Worm (Caenorhabditis elegans): ENCODE measurements around the gene srh-282.
A peak's percentile ranks its signal among the peaks of the same experiment; 100 is the strongest.

srh-282 gene

ce11 chrIV:255379-255857 is 17.8 kb downstream of the srh-282 start, which contains the start of gene rcat-1 (continued):
- TF ChIP-seq snpc-1.3 (tag; optimal IDR thresholded peaks at IDR 0.05; ENCODE audit: insufficient read depth) (no peak), mcd-1 (GFP tag; IDR thresholded peaks at IDR 0.05) (peak; percentile 90), hmg-1.2 (GFP tag; IDR thresholded peaks at IDR 0.05) (peak; percentile 13; the same call in 1 of the 2 replicates), lin-54 (GFP tag; optimal IDR thresholded peaks at IDR 0.05) (peak; percentile 89), F23B12.7 (tag; optimal IDR thresholded peaks at IDR 0.05; ENCODE audit: insufficient read depth) (peak; percentile 48), ceh-100 (GFP tag; IDR thresholded peaks at IDR 0.05) (peak; percentile 16; the same call in 1 of the 2 replicates), lin-35 (GFP tag; optimal IDR thresholded peaks at IDR 0.05) (peak in 1 of 3 experiments; percentile 82), athp-1 (tag; optimal IDR thresholded peaks at IDR 0.05) (peak; percentile 23), nfyb-1 (GFP tag; IDR thresholded peaks at IDR 0.05) (peak; percentile 47; the same call in 1 of the 2 replicates)

- TF ChIP-seq ccch-3 (GFP tag; optimal IDR thresholded peaks at IDR 0.05) (no peak), let-526 (GFP tag; IDR thresholded peaks at IDR 0.05) (no peak), F39B2.1 (GFP tag; IDR thresholded peaks at IDR 0.05) (no peak), F23B12.7 (tag; optimal IDR thresholded peaks at IDR 0.05; ENCODE audit: insufficient read depth) (no peak), F22D6.2 (tag; optimal IDR thresholded peaks at IDR 0.05) (no peak), attf-3 (GFP tag; conservative IDR thresholded peaks at IDR 0.05) (no peak), nfya-2 (GFP tag; IDR thresholded peaks at IDR 0.05) (no peak), cebp-2 (GFP tag; IDR thresholded peaks at IDR 0.05) (no peak), him-1 (tag; optimal IDR thresholded peaks at IDR 0.05) (no peak), aptf-2 (GFP tag; conservative IDR thresholded peaks at IDR 0.05) (no peak), ama-1 (optimal IDR thresholded peaks at IDR 0.05) (no peak), ama-1 (GFP tag; optimal IDR thresholded peaks at IDR 0.05) (no peak), lsy-27 (tag; optimal IDR thresholded peaks at IDR 0.05; ENCODE audit: borderline replicate concordance, insufficient read depth) (no peak), nhr-80 (tag; optimal IDR thresholded peaks at IDR 0.05) (no peak)
These were observed 20.7 kb downstream of the srh-282 start, which contains the start of gene grl-19 for ce11 chrIV:252454-252853. Gene grl-19 (minus strand): TSS chrIV:252554.

- TF ChIP-seq ztf-26 (tag; optimal IDR thresholded peaks at IDR 0.05) (peak; percentile 23), lin-40 (tag; optimal IDR thresholded peaks at IDR 0.05) (peak; percentile 27), mcd-1 (GFP tag; IDR thresholded peaks at IDR 0.05) (no peak), somi-1 (GFP tag; optimal IDR thresholded peaks at IDR 0.05) (peak; percentile 41)
These were observed 25.7 kb downstream of the srh-282 start for ce11 chrIV:247494-247893.

ce11 chrIV:244843-245242 is 28.4 kb downstream of the srh-282 start, which contains the start of gene aass-1:
Gene aass-1 (plus strand): TSS chrIV:245143.
- no peak for TF ChIP-seq madf-6 (GFP tag; IDR thresholded peaks at IDR 0.05)
- no peak for TF ChIP-seq nhr-120 (GFP tag; IDR thresholded peaks at IDR 0.05)
- no peak for TF ChIP-seq B0019.2 (GFP tag; conservative IDR thresholded peaks at IDR 0.05)

- TF ChIP-seq lsl-1 (GFP tag; optimal IDR thresholded peaks at IDR 0.05) (peak; percentile 59), tbx-9 (tag; optimal IDR thresholded peaks at IDR 0.05; ENCODE audit: borderline replicate concordance) (no peak)
These were observed 28.9 kb downstream of the srh-282 start for ce11 chrIV:244278-244677.

ce11 chrIV:240257-240754 is 32.9 kb downstream of the srh-282 start, which contains the start of the genes fnta-1 and cogc-8:
Gene fnta-1 (minus strand): TSS chrIV:240307.
Gene cogc-8 (plus strand): TSS chrIV:240451.
- TF ChIP-seq mes-4 (tag; optimal IDR thresholded peaks at IDR 0.05) (no peak), attf-6 (GFP tag; IDR thresholded peaks at IDR 0.05) (no peak), hlh-12 (tag; optimal IDR thresholded peaks at IDR 0.05) (no peak), snpc-3.4 (tag; optimal IDR thresholded peaks at IDR 0.05) (no peak), rec-8 (tag; optimal IDR thresholded peaks at IDR 0.05) (no peak), lin-35 (GFP tag; optimal IDR thresholded peaks at IDR 0.05) (no peak), ztf-18 (tag; optimal IDR thresholded peaks at IDR 0.05) (no peak), mcd-1 (GFP tag; IDR thresholded peaks at IDR 0.05) (peak; percentile 53), nhr-27 (tag; optimal IDR thresholded peaks at IDR 0.05) (no peak), xnd-1 (tag; optimal IDR thresholded peaks at IDR 0.05) (no peak), unc-130 (GFP tag; optimal IDR thresholded peaks at IDR 0.05) (no peak), K11D2.4 (GFP tag; IDR thresholded peaks at IDR 0.05) (no peak), lsl-1 (GFP tag; optimal IDR thresholded peaks at IDR 0.05) (peak; percentile 10)

Measured in whole organism, young adult.